Fruit fly (Drosophila melanogaster) whole organism, embryonic: ENCODE measurements around the gene CG8159.

Experiments used
- Ada2b ChIP-seq: fragments of 200-800 bp; sonication (Bioruptor generic); IDR thresholded peaks from 2 replicates; pipeline ENCODE4 v1.3.6; 2022; ENCODE audit warnings: missing biosample characterization, missing genetic modification characterization
- Atf-2 ChIP-seq: fragments of 200-800 bp; sonication (Bioruptor generic); optimal IDR thresholded peaks from 2 replicates; lab custom pipeline; 2016; ENCODE audit warnings: missing biosample characterization, missing genetic modification characterization
- Atf3 ChIP-seq: fragments of 200-800 bp; sonication (Bioruptor generic); optimal IDR thresholded peaks from 3 replicates; lab custom pipeline; 2016; ENCODE audit warnings: missing biosample characterization, missing genetic modification characterization
- CG10565 ChIP-seq: fragments of 200-800 bp; sonication (Bioruptor generic); optimal IDR thresholded peaks from 3 replicates; lab custom pipeline; 2016; ENCODE audit warnings: missing biosample characterization, mild to moderate bottlenecking, missing genetic modification characterization
- CG12299 ChIP-seq: fragments of 200-800 bp; sonication (Bioruptor generic); optimal IDR thresholded peaks from 2 replicates; lab custom pipeline; 2018; ENCODE audit warnings: missing biosample characterization, mild to moderate bottlenecking, missing genetic modification characterization
- CG12942 ChIP-seq: fragments of 200-800 bp; sonication (Bioruptor generic); optimal IDR thresholded peaks from 3 replicates; lab custom pipeline; 2016; ENCODE audit warnings: missing biosample characterization, missing genetic modification characterization
- CG17912 ChIP-seq: fragments of 200-800 bp; sonication (Bioruptor generic); optimal IDR thresholded peaks from 2 replicates; lab custom pipeline; 2018; ENCODE audit warnings: missing biosample characterization, mild to moderate bottlenecking, missing genetic modification characterization
- CG31388 ChIP-seq: fragments of 200-800 bp; sonication (Bioruptor generic); optimal IDR thresholded peaks from 2 replicates; lab custom pipeline; 2016; ENCODE audit warnings: missing biosample characterization, missing genetic modification characterization
- CG32767 ChIP-seq: fragments of 200-800 bp; sonication (Bioruptor generic); IDR thresholded peaks from 2 replicates; pipeline ENCODE4 v1.3.6; 2022; ENCODE audit warnings: missing biosample characterization, missing genetic modification characterization
- CG3847 ChIP-seq: fragments of 200-800 bp; sonication (Bioruptor generic); IDR thresholded peaks from 2 replicates; pipeline ENCODE4 v1.3.6; 2022; ENCODE audit warnings: missing biosample characterization, missing genetic modification characterization
- CG4854 ChIP-seq: fragments of 200-800 bp; sonication (Bioruptor generic); optimal IDR thresholded peaks from 2 replicates; lab custom pipeline; 2016; ENCODE audit warnings: missing biosample characterization, missing genetic modification characterization, inconsistent platforms
- CG9932 ChIP-seq: fragments of 200-800 bp; sonication (Bioruptor generic); IDR thresholded peaks from 2 replicates; pipeline ENCODE4 v1.3.6; 2022; ENCODE audit warnings: missing biosample characterization, missing genetic modification characterization
- D19A ChIP-seq: fragments of 200-800 bp; optimal IDR thresholded peaks from 3 replicates; lab custom pipeline; 2019; ENCODE audit warnings: missing biosample characterization, mild to moderate bottlenecking, missing genetic modification characterization, moderate library complexity
- Dfd ChIP-seq, 2 experiments: fragments of >200 bp; optimal IDR thresholded peaks; 2 replicates each; lab custom pipeline; 2017; ENCODE audit warnings: missing biosample characterization in 2 of 2, missing genetic modification characterization in 2 of 2
- Kr ChIP-seq: fragments of 200-800 bp; sonication (Bioruptor generic); optimal IDR thresholded peaks from 2 replicates; lab custom pipeline; 2017; ENCODE audit warnings: missing biosample characterization, mild to moderate bottlenecking, missing genetic modification characterization
- MESR4 ChIP-seq: fragments of 200-800 bp; sonication (Bioruptor generic); optimal IDR thresholded peaks from 2 replicates; lab custom pipeline; 2018; ENCODE audit warnings: missing biosample characterization, mild to moderate bottlenecking, missing genetic modification characterization, moderate library complexity
- Max ChIP-seq: fragments of 200-800 bp; sonication (Bioruptor generic); optimal IDR thresholded peaks from 2 replicates; lab custom pipeline; 2016; ENCODE audit warnings: missing biosample characterization, mild to moderate bottlenecking, missing genetic modification characterization
- Nf-YB ChIP-seq: fragments of 200-800 bp; sonication (Bioruptor generic); optimal IDR thresholded peaks from 3 replicates; lab custom pipeline; 2019; ENCODE audit warnings: missing biosample characterization, mild to moderate bottlenecking, missing genetic modification characterization, moderate library complexity
- Nf-YC ChIP-seq: fragments of 200-800 bp; optimal IDR thresholded peaks from 3 replicates; lab custom pipeline; 2019; ENCODE audit warnings: missing biosample characterization, mild to moderate bottlenecking, missing genetic modification characterization, moderate library complexity
- Optix ChIP-seq: fragments of 200-800 bp; sonication (Bioruptor generic); IDR thresholded peaks from 3 replicates; pipeline ENCODE4 v1.3.6; 2022; ENCODE audit warnings: missing biosample characterization, missing genetic modification characterization
- Pdp1 ChIP-seq, 2 experiments: fragments of 200-800 bp; sonication (Bioruptor generic); optimal IDR thresholded peaks; 3 replicates each; lab custom pipeline; 2016; ENCODE audit warnings: missing biosample characterization in 2 of 2, missing genetic modification characterization in 2 of 2, mild to moderate bottlenecking in 1 of 2, moderate library complexity in 1 of 2
- Stat92E ChIP-seq, 3 experiments: fragments of >200 bp in 2 of 3; fragments of 200-800 bp in 1 of 3; sonication (Bioruptor generic) in 1 of 3; optimal IDR thresholded peaks; 2 replicates each; lab custom pipeline; 2017 to 2019; ENCODE audit warnings: missing biosample characterization in 3 of 3, missing genetic modification characterization in 3 of 3, mild to moderate bottlenecking in 1 of 3, moderate library complexity in 1 of 3
- cas ChIP-seq: fragments of 200-800 bp; sonication (Bioruptor generic); IDR thresholded peaks from 2 replicates; pipeline ENCODE4 v1.3.6; 2022; ENCODE audit warnings: missing biosample characterization, missing genetic modification characterization
- chif ChIP-seq, 2 experiments: fragments of 200-800 bp; sonication (Bioruptor generic); optimal IDR thresholded peaks; 3 replicates each; lab custom pipeline; 2016; ENCODE audit warnings: missing biosample characterization in 2 of 2, missing genetic modification characterization in 2 of 2
- dysf ChIP-seq: fragments of 200-800 bp; sonication (Bioruptor generic); IDR thresholded peaks from 3 replicates; pipeline ENCODE4 v1.3.6; 2022; ENCODE audit warnings: missing biosample characterization, missing genetic modification characterization
- esg ChIP-seq: fragments of 200-800 bp; sonication (Bioruptor generic); conservative IDR thresholded peaks from 2 replicates; pipeline ENCODE4 v1.3.6; 2022; ENCODE audit warnings: missing biosample characterization, missing genetic modification characterization
- fd3F ChIP-seq: fragments of 200-800 bp; sonication (Bioruptor generic); optimal IDR thresholded peaks from 2 replicates; lab custom pipeline; 2018; ENCODE audit warnings: missing biosample characterization, mild to moderate bottlenecking, missing genetic modification characterization, moderate library complexity
- grn ChIP-seq: fragments of 200-800 bp; sonication (Bioruptor generic); optimal IDR thresholded peaks from 3 replicates; lab custom pipeline; 2017; ENCODE audit warnings: missing biosample characterization, missing genetic modification characterization
- gsb-n ChIP-seq: fragments of 200-800 bp; sonication (Bioruptor generic); optimal IDR thresholded peaks from 3 replicates; lab custom pipeline; 2018; ENCODE audit warnings: missing biosample characterization, mild to moderate bottlenecking, missing genetic modification characterization
- hbn ChIP-seq: fragments of 200-800 bp; sonication (Bioruptor generic); IDR thresholded peaks from 2 replicates; pipeline ENCODE4 v1.3.6; 2022; ENCODE audit warnings: missing biosample characterization, missing genetic modification characterization; ENCODE audit not compliant: partially characterized antibody
- lilli ChIP-seq: fragments of 200-800 bp; sonication (Bioruptor generic); optimal IDR thresholded peaks from 3 replicates; lab custom pipeline; 2016; ENCODE audit warnings: missing biosample characterization, missing genetic modification characterization
- luna ChIP-seq: fragments of 200-800 bp; sonication (Bioruptor generic); optimal IDR thresholded peaks from 2 replicates; lab custom pipeline; 2016; ENCODE audit warnings: missing biosample characterization, missing genetic modification characterization
- onecut ChIP-seq: fragments of 200-800 bp; sonication (Bioruptor generic); IDR thresholded peaks from 2 replicates; pipeline ENCODE4 v1.3.6; 2022; ENCODE audit warnings: missing biosample characterization, missing genetic modification characterization
- pros ChIP-seq: fragments of 200-800 bp; sonication (Bioruptor generic); optimal IDR thresholded peaks from 3 replicates; lab custom pipeline; 2019; ENCODE audit warnings: missing biosample characterization, mild to moderate bottlenecking, missing genetic modification characterization, moderate library complexity
- scrt ChIP-seq: fragments of 200-800 bp; sonication (Bioruptor generic); optimal IDR thresholded peaks from 2 replicates; lab custom pipeline; 2018; ENCODE audit warnings: missing biosample characterization, mild to moderate bottlenecking, missing genetic modification characterization, moderate library complexity
- sens ChIP-seq: fragments of 200-800 bp; sonication (Bioruptor generic); peaks from one replicate; lab custom pipeline; 2016; ENCODE audit warnings: missing biosample characterization, missing genetic modification characterization
- seq ChIP-seq: fragments of 200-800 bp; sonication (Bioruptor generic); IDR thresholded peaks from 2 replicates; pipeline ENCODE4 v1.3.6; 2022; ENCODE audit warnings: missing biosample characterization, missing genetic modification characterization
- slbo ChIP-seq: fragments of 200-800 bp; sonication (Bioruptor generic); IDR thresholded peaks from 2 replicates; pipeline ENCODE4 v1.3.6; 2022; ENCODE audit warnings: missing biosample characterization, missing genetic modification characterization
- sqz ChIP-seq: fragments of 200-800 bp; sonication (Bioruptor generic); optimal IDR thresholded peaks from 3 replicates; lab custom pipeline; 2018; ENCODE audit warnings: missing biosample characterization, mild to moderate bottlenecking, missing genetic modification characterization
- tll ChIP-seq, 2 experiments: fragments of 200-800 bp in 1 of 2; fragments of >200 bp in 1 of 2; sonication (Bioruptor generic) in 1 of 2; optimal IDR thresholded peaks; 2 replicates each; lab custom pipeline; 2017 to 2019; ENCODE audit warnings: missing biosample characterization in 2 of 2, missing genetic modification characterization in 2 of 2, mild to moderate bottlenecking in 1 of 2, moderate library complexity in 1 of 2
- z ChIP-seq: fragments of 200-800 bp; sonication (Bioruptor generic); IDR thresholded peaks from 3 replicates; pipeline ENCODE4 v1.3.6; 2022; ENCODE audit warnings: missing biosample characterization, missing genetic modification characterization
- zfh1 ChIP-seq: fragments of 200-800 bp; sonication (Bioruptor generic); IDR thresholded peaks from 3 replicates; pipeline ENCODE4 v1.3.6; 2022; ENCODE audit warnings: missing biosample characterization, missing genetic modification characterization

The CG8159 gene

dm6 chr3R:8683280-8683679 is 43.4 kb upstream of the CG8159 start (continued):
- TF ChIP-seq CG12942 (GFP tag; lab: Kevin White, UChicago) (no peak), CG31388 (GFP tag; lab: Kevin White, UChicago) (no peak), fd3F (no peak), CG10565 (no peak), zfh1 (GFP tag; lab: Robert Waterston, UW) (peak; percentile 28; the same call in 1 of the 3 replicates), CG9932 (GFP tag; lab: Robert Waterston, UW) (no peak), Atf3 (no peak), Pdp1 (GFP tag; optimal IDR thresholded peaks at IDR 0.05; lab: Kevin White, UChicago) (no peak), dysf (GFP tag; lab: Robert Waterston, UW) (no peak), MESR4 (no peak), slbo (GFP tag; lab: Robert Waterston, UW) (no peak), Stat92E (GFP tag; optimal IDR thresholded peaks at IDR 0.05; lab: Kevin White, UChicago) (no peak), luna (GFP tag; lab: Kevin White, UChicago) (no peak), Atf-2 (no peak), CG17912 (GFP tag; lab: Kevin White, UChicago) (no peak), Optix (no peak)
- TF ChIP-seq, all 482 proteins: peak for 29

DNA sequence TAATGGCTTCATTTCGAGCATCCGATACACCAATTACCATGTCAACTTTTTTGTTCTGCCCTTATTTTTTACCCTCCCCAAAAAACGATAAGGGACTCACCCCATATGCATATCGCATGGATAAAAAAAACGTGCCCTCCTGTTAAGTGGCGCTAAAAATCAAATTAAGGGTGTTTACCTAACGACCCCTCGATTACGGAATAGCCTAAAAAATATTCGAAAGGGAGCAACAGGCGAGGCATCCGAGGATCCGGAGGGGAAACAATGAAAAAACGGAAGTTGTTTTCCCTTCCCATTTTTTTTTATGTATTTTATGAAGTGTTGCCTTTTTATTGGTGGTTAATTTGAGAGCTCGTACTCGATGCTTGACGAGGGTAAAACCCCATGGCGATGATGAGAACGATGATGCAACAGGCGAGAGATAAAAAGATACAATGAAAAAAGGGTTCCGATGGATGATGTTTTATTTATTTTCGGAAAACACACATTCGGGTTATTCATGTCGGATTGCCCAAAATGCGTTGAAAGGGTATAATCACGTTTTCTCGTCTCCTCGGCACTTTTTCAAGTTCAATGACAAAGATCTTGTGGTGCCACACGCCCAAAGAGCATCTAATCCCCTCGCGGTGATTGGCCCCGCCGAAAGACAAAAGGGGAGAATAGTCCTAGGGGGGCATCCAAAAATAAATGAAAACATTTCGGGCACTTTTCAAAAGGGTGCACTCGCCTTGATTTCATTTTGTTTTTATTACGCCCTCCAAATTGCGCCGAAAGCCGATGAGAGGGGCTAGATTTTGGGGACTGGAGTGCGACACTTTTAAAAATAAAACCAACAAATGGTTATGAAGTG is 42.1 kb upstream of the CG8159 start, which contains the start of gene CG44227:
TSS of gene CG44227 (minus strand) at position 849 of the 850 bp plus-strand sequence.
- TF ChIP-seq sens (GFP tag; lab: Kevin White, UChicago) = peak; percentile 67
- TF ChIP-seq z (GFP tag; lab: Robert Waterston, UW) = peak; percentile 26; the same call in 1 of the 3 replicates
- TF ChIP-seq Pdp1 (GFP tag; optimal IDR thresholded peaks at IDR 0.05; lab: Kevin White, UChicago) = peak in 1 of 2 experiments; percentile 10
- TF ChIP-seq Nf-YB = peak; percentile 90
- TF ChIP-seq CG4854 (GFP tag; lab: Kevin White, UChicago) = no peak
- TF ChIP-seq D19A = peak; percentile 68
- TF ChIP-seq Kr = peak; percentile 95
- no peak for TF ChIP-seq lilli
- TF ChIP-seq Atf3 = no peak
- TF ChIP-seq CG12299 (tag; lab: Kevin White, UChicago) = no peak
- peak; percentile 3 for TF ChIP-seq grn (GFP tag; lab: Kevin White, UChicago)
- no peak for TF ChIP-seq hbn (GFP tag; lab: Robert Waterston, UW)
- TF ChIP-seq gsb-n (tag; lab: Kevin White, UChicago) = peak; percentile 47
- TF ChIP-seq pros (GFP tag; lab: Kevin White, UChicago) = peak; percentile 32
- TF ChIP-seq scrt = peak; percentile 80
- no peak for TF ChIP-seq Max (GFP tag; lab: Kevin White, UChicago)
- no peak for TF ChIP-seq cas (GFP tag; lab: Robert Waterston, UW)
- TF ChIP-seq Dfd (GFP tag; optimal IDR thresholded peaks at IDR 0.05; lab: Kevin White, UChicago) = no peak
- TF ChIP-seq tll (GFP tag; optimal IDR thresholded peaks at IDR 0.05; lab: Kevin White, UChicago) = peak in 1 of 2 experiments; percentile 26
- peak; percentile 97 for TF ChIP-seq sqz (GFP tag; lab: Kevin White, UChicago)
- peak; percentile 49 for TF ChIP-seq Nf-YC

dm6 chr3R:8686446-8686845 is 40.2 kb upstream of the CG8159 start:
- TF ChIP-seq seq (GFP tag; lab: Robert Waterston, UW) (peak; percentile 9; the same call in 1 of the 2 replicates), Nf-YB (peak; percentile 85), esg (GFP tag; lab: Robert Waterston, UW) (no peak), sqz (GFP tag; lab: Kevin White, UChicago) (peak; percentile 85), chif (GFP tag; optimal IDR thresholded peaks at IDR 0.05; lab: Kevin White, UChicago) (no peak), Nf-YC (peak; percentile 73), CG3847 (GFP tag; lab: Robert Waterston, UW) (no peak), onecut (peak; percentile 62; the same call in 1 of the 2 replicates), Ada2b (GFP tag; lab: Robert Waterston, UW) (no peak), CG32767 (GFP tag; lab: Robert Waterston, UW) (no peak)
